Fruit fly (Drosophila melanogaster) whole organism, wandering third instar larva: ENCODE results near the gene Psf2.

Experiments
- Abd-B ChIP-seq: fragments of >200 bp; optimal IDR thresholded peaks from 2 replicates; lab custom pipeline; 2017; ENCODE audit warnings: missing biosample characterization, missing genetic modification characterization
- CG9705 ChIP-seq: fragments of 200-800 bp; sonication (Bioruptor generic); optimal IDR thresholded peaks from 2 replicates; lab custom pipeline; 2018; ENCODE audit warnings: missing biosample characterization, mild to moderate bottlenecking, missing genetic modification characterization
- Dfd ChIP-seq: fragments of >200 bp; optimal IDR thresholded peaks from 2 replicates; lab custom pipeline; 2017; ENCODE audit warnings: missing biosample characterization, missing genetic modification characterization
- Dif ChIP-seq: fragments of 200-275, 200-300 bp; sonication (Bioruptor generic); optimal IDR thresholded peaks from 2 replicates; lab custom pipeline; 2018; ENCODE audit warnings: missing biosample characterization, missing genetic modification characterization; ENCODE audit not compliant: partially characterized antibody
- GATAd ChIP-seq: sonication (Bioruptor generic); optimal IDR thresholded peaks from 2 replicates; lab custom pipeline; 2016; ENCODE audit warnings: missing biosample characterization, missing genetic modification characterization
- HLH106 ChIP-seq: fragments of 200-800 bp; optimal IDR thresholded peaks from 3 replicates; lab custom pipeline; 2019; ENCODE audit warnings: missing biosample characterization, mild to moderate bottlenecking, missing genetic modification characterization, moderate library complexity
- Hr78 ChIP-seq: fragments of >200 bp; optimal IDR thresholded peaks from 2 replicates; lab custom pipeline; 2017; ENCODE audit warnings: missing biosample characterization, missing genetic modification characterization
- Hr83 ChIP-seq: fragments of 200-300 bp; sonication (Bioruptor generic); optimal IDR thresholded peaks from 2 replicates; lab custom pipeline; 2016; ENCODE audit warnings: missing biosample characterization, mild to moderate bottlenecking, missing genetic modification characterization, moderate library complexity; ENCODE audit not compliant: poor library complexity, severe bottlenecking
- Jra ChIP-seq: sonication (Bioruptor generic); optimal IDR thresholded peaks from 2 replicates; lab custom pipeline; 2016; ENCODE audit warnings: missing biosample characterization, missing genetic modification characterization
- Myc ChIP-seq: fragments of >200 bp; optimal IDR thresholded peaks from 2 replicates; lab custom pipeline; 2017
- N ChIP-seq: fragments of >200 bp; optimal IDR thresholded peaks from 2 replicates; lab custom pipeline; 2018; ENCODE audit warnings: missing biosample characterization, missing external identifiers, missing genetic modification characterization
- OdsH ChIP-seq: fragments of 200-800 bp; sonication (Bioruptor generic); optimal IDR thresholded peaks from 2 replicates; lab custom pipeline; 2016; ENCODE audit warnings: missing biosample characterization, mild to moderate bottlenecking, missing genetic modification characterization
- Rel ChIP-seq, 2 experiments: fragments of 200-800 bp; sonication (Bioruptor generic) in 1 of 2; optimal IDR thresholded peaks; 2 replicates in 1 of 2; 3 replicates in 1 of 2; lab custom pipeline; 2016 to 2019; ENCODE audit warnings: mild to moderate bottlenecking in 2 of 2, missing biosample characterization in 2 of 2, missing genetic modification characterization in 2 of 2, moderate library complexity in 1 of 2
- Sp1 ChIP-seq: fragments of 200-800 bp; sonication (Bioruptor generic); optimal IDR thresholded peaks from 3 replicates; lab custom pipeline; 2019; ENCODE audit warnings: missing biosample characterization, mild to moderate bottlenecking, missing genetic modification characterization, moderate library complexity
- Vsx2 ChIP-seq: fragments of 200-300, 225-300 bp; sonication (Bioruptor generic); optimal IDR thresholded peaks from 2 replicates; lab custom pipeline; 2018; ENCODE audit warnings: missing biosample characterization, missing genetic modification characterization; ENCODE audit not compliant: partially characterized antibody
- dmrt93B ChIP-seq: fragments of 200-800 bp; sonication (Bioruptor generic); optimal IDR thresholded peaks from 2 replicates; lab custom pipeline; 2018; ENCODE audit warnings: missing biosample characterization, mild to moderate bottlenecking, missing genetic modification characterization
- ey ChIP-seq: fragments of 200-800 bp; sonication (Bioruptor generic); optimal IDR thresholded peaks from 2 replicates; lab custom pipeline; 2016; ENCODE audit warnings: missing biosample characterization, missing genetic modification characterization
- foxo ChIP-seq, 2 experiments: fragments of 200-800 bp; sonication (Bioruptor generic); optimal IDR thresholded peaks; 2 replicates in 1 of 2; 3 replicates in 1 of 2; lab custom pipeline; 2016 to 2017; ENCODE audit warnings: missing biosample characterization in 2 of 2, missing genetic modification characterization in 2 of 2
- fru ChIP-seq: fragments of 200-800 bp; sonication (Bioruptor generic); optimal IDR thresholded peaks from 3 replicates; lab custom pipeline; 2016; ENCODE audit warnings: missing biosample characterization, mild to moderate bottlenecking, missing genetic modification characterization
- h ChIP-seq: fragments of 200-800 bp; sonication (Bioruptor generic); optimal IDR thresholded peaks from 3 replicates; lab custom pipeline; 2016; ENCODE audit warnings: missing biosample characterization, mild to moderate bottlenecking, missing genetic modification characterization
- lola ChIP-seq: fragments of >200 bp; optimal IDR thresholded peaks from 2 replicates; lab custom pipeline; 2017; ENCODE audit warnings: missing biosample characterization, missing genetic modification characterization
- pan ChIP-seq: fragments of >200 bp; optimal IDR thresholded peaks from 2 replicates; lab custom pipeline; 2017
- rgr ChIP-seq: fragments of 200-800 bp; sonication (Bioruptor generic); optimal IDR thresholded peaks from 3 replicates; lab custom pipeline; 2016; ENCODE audit warnings: missing biosample characterization, mild to moderate bottlenecking, missing genetic modification characterization
- sage ChIP-seq: fragments of 200-800 bp; sonication (Bioruptor generic); optimal IDR thresholded peaks from 2 replicates; lab custom pipeline; 2016; ENCODE audit warnings: missing biosample characterization, mild to moderate bottlenecking, missing genetic modification characterization
- sv ChIP-seq: fragments of 200-800 bp; sonication (Bioruptor generic); optimal IDR thresholded peaks from 3 replicates; lab custom pipeline; 2016; ENCODE audit warnings: missing biosample characterization, missing genetic modification characterization
- tai ChIP-seq: sonication (Bioruptor generic); optimal IDR thresholded peaks from 2 replicates; lab custom pipeline; 2016; ENCODE audit warnings: missing biosample characterization, missing genetic modification characterization
- usp ChIP-seq: fragments of >200 bp; optimal IDR thresholded peaks from 2 replicates; lab custom pipeline; 2017; ENCODE audit warnings: missing biosample characterization, missing genetic modification characterization
- woc ChIP-seq: sonication (Bioruptor generic); optimal IDR thresholded peaks from 2 replicates; lab custom pipeline; 2016; ENCODE audit warnings: missing biosample characterization, mild to moderate bottlenecking, missing genetic modification characterization

Psf2 gene

dm6 chr2L:4386926-4387550 lies at the start of gene Psf2:
Psf2 (minus strand) TSS chr2L:4387356.
- TF ChIP-seq woc (GFP tag; lab: Kevin White, UChicago) (no peak), Rel (GFP tag; optimal IDR thresholded peaks at IDR 0.05; lab: Kevin White, UChicago) (no peak), Rel (tag; optimal IDR thresholded peaks at IDR 0.05; lab: Kevin White, UChicago) (peak; percentile 62), Hr83 (GFP tag; lab: Kevin White, UChicago) (peak; percentile 5)
- TF ChIP-seq, all 38 proteins: peak for 2

dm6 chr2L:4433608-4434007 lies 46.5 kb upstream of the Psf2 start, which contains the start of the genes CG34177 and CG34178:
CG34177 (plus strand) TSS chr2L:4433908.
CG34178 (plus strand) TSS chr2L:4433908.
- TF ChIP-seq Hr78 (GFP tag; lab: Kevin White, UChicago), result no peak
- TF ChIP-seq, all 38 proteins: peak for 0

- no peak for TF ChIP-seq N
- peak in 1 of 2 experiments; percentile 7 for TF ChIP-seq foxo (GFP tag; optimal IDR thresholded peaks at IDR 0.05; lab: Kevin White, UChicago)
Measured at dm6 chr2L:4422154-4422553, 35.0 kb upstream of the Psf2 start.

DNA sequence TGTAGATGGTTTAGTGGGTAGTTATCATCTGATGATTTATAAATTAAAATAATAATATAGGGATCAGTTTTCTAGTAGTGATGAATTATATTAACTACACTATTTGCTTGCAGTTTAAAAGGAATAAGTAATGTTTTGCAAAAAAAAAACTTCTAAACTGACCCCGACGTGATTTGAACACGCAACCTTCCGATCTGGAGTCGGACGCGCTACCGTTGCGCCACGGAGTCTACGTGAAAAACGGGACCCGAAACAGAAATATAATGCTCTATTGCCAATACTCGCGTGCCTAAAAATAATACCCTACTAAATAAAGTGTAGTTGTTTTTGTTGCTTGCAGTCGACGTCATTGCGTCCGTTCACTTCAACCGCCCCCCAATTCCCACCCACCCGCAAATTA lies 31.7 kb upstream of the Psf2 start:
- TF ChIP-seq sv (GFP tag; lab: Kevin White, UChicago) (no peak), GATAd (GFP tag; lab: Kevin White, UChicago) (no peak), h (GFP tag; lab: Kevin White, UChicago) (no peak), woc (GFP tag; lab: Kevin White, UChicago) (no peak), Rel (GFP tag; optimal IDR thresholded peaks at IDR 0.05; lab: Kevin White, UChicago) (no peak), Rel (tag; optimal IDR thresholded peaks at IDR 0.05; lab: Kevin White, UChicago) (no peak), tai (GFP tag; lab: Kevin White, UChicago) (no peak), Myc (lab: Kevin White, UChicago) (no peak), Vsx2 (GFP tag; lab: Kevin White, UChicago) (no peak), HLH106 (tag; lab: Kevin White, UChicago) (no peak), lola (GFP tag; lab: Kevin White, UChicago) (no peak), Sp1 (GFP tag; lab: Kevin White, UChicago) (no peak), usp (GFP tag; lab: Kevin White, UChicago) (no peak), Dif (GFP tag; lab: Kevin White, UChicago) (no peak), Abd-B (GFP tag; lab: Kevin White, UChicago) (no peak), pan (lab: Kevin White, UChicago) (no peak), sage (GFP tag; lab: Kevin White, UChicago) (no peak), fru (no peak), CG9705 (no peak)

DNA sequence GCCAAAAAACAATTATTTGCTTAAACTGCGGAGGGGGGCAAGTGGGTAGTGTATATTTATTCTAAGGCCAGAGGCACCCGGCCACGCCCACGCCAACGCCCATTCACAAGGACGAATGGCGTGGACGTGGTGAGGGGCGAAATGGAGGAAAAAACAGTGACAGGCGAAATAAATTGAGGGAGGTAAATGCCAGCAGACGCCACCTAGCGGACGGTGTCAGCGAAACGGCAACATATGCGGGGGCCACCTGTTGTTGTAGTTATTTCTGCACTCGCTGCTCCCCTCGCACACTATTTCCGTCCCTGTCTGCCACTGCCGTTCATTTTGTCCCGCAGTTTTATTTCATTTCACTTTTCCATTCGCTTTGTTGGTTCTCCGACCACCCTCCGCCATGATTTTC lies 30.8 kb upstream of the Psf2 start:
- TF ChIP-seq Dfd (GFP tag; lab: Kevin White, UChicago) (no peak), rgr (GFP tag; lab: Kevin White, UChicago) (no peak), sv (GFP tag; lab: Kevin White, UChicago) (no peak), woc (GFP tag; lab: Kevin White, UChicago) (no peak), OdsH (no peak), ey (GFP tag; lab: Kevin White, UChicago) (no peak), usp (GFP tag; lab: Kevin White, UChicago) (no peak), Jra (no peak)

- no peak for TF ChIP-seq usp (GFP tag; lab: Kevin White, UChicago)
- TF ChIP-seq Hr83 (GFP tag; lab: Kevin White, UChicago), result no peak
- TF ChIP-seq foxo (GFP tag; optimal IDR thresholded peaks at IDR 0.05; lab: Kevin White, UChicago), result peak in 1 of 2 experiments; percentile 32
- peak; percentile 21 for TF ChIP-seq ey (GFP tag; lab: Kevin White, UChicago)
- TF ChIP-seq Rel (GFP tag; optimal IDR thresholded peaks at IDR 0.05; lab: Kevin White, UChicago), result no peak
- TF ChIP-seq Rel (tag; optimal IDR thresholded peaks at IDR 0.05; lab: Kevin White, UChicago), result no peak
- TF ChIP-seq h (GFP tag; lab: Kevin White, UChicago), result peak; percentile 18
- peak; percentile 47 for TF ChIP-seq Sp1 (GFP tag; lab: Kevin White, UChicago)
- peak; percentile 30 for TF ChIP-seq fru
- TF ChIP-seq OdsH, result peak; percentile 8
- TF ChIP-seq N, result no peak
- TF ChIP-seq dmrt93B (GFP tag; lab: Kevin White, UChicago), result no peak
- peak; percentile 50 for TF ChIP-seq HLH106 (tag; lab: Kevin White, UChicago)
- TF ChIP-seq, all 38 proteins: peak for 7
Measured at dm6 chr2L:4416903-4417302, 29.7 kb upstream of the Psf2 start.
